Worm (Caenorhabditis elegans) whole organism, L2 larva: ENCODE results near the gene pes-23.

Source experiments
- blmp-1 ChIP-seq: sonication (generic microtip); optimal IDR thresholded peaks from 2 replicates; lab custom pipeline; 2017; ENCODE audit warnings: missing genetic modification characterization, mild to moderate bottlenecking, missing compliant biosample characterization, antibody characterized with exemption, moderate library complexity; ENCODE audit not compliant: insufficient read depth
- elt-1 ChIP-seq: fragments of 150-350 bp; optimal IDR thresholded peaks from 2 replicates; lab custom pipeline; 2014; ENCODE audit warnings: missing biosample characterization, missing genetic modification characterization
- mdl-1 ChIP-seq, 2 experiments: fragments of 150-350 bp in 1 of 2; sonication (generic microtip) in 1 of 2; optimal IDR thresholded peaks; 2 replicates each; lab custom pipeline; 2017; ENCODE audit warnings: missing biosample characterization in 2 of 2, missing genetic modification characterization in 2 of 2
- nhr-11 ChIP-seq: fragments of 150-350 bp; optimal IDR thresholded peaks from 2 replicates; lab custom pipeline; 2014; ENCODE audit warnings: missing biosample characterization, missing genetic modification characterization
- nhr-23 ChIP-seq: fragments of 150-350 bp; optimal IDR thresholded peaks from 2 replicates; lab custom pipeline; 2014; ENCODE audit warnings: missing biosample characterization, missing genetic modification reagents, missing genetic modification characterization
- unc-62 ChIP-seq: fragments of 150-350 bp; optimal IDR thresholded peaks from 2 replicates; lab custom pipeline; 2014; ENCODE audit warnings: missing biosample characterization, missing genetic modification reagents, missing genetic modification characterization
- zag-1 ChIP-seq: fragments of 150-350 bp; optimal IDR thresholded peaks from 2 replicates; lab custom pipeline; 2014; ENCODE audit warnings: missing biosample characterization, missing genetic modification characterization

DNA sequence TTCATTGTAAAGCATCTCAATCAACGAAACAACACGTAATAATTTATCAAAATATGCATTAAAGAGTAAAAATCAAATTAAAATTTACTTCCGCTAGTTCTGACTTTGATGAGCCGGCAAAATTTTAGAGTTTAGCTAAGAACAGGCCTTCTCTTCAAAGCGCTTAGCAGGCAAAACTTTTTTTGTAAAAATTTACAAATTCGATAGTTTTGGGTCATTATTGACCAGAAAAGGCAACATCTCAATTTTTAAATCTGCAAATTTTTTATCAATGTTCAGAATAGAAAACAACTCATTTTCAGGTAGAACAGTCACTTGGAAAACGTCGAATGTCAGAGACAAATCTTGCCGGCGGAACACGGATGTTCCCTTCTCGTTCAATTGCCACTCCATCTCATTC lies 36.6 kb downstream of the pes-23 start:
- TF ChIP-seq mdl-1 (tag; optimal IDR thresholded peaks at IDR 0.05; lab: Kevin White, UChicago) (no peak), blmp-1 (tag; lab: Kevin White, UChicago) (no peak), zag-1 (tag; lab: Kevin White, UChicago) (no peak), nhr-11 (no peak), nhr-23 (tag; lab: Kevin White, UChicago) (no peak), elt-1 (no peak), unc-62 (GFP tag; lab: Kevin White, UChicago) (no peak)
